In genomic region chrX:4684444-4684924, dm6 we compare ENCODE assay signal across 1 fruit fly cellular context.
TF ChIP-seq lines count a peak whose summit lies in the region.

No protein-coding gene starts in this region.

TF ChIP-seq in whole organism, embryonic, 481 proteins besides CTCF, POLR2A, EP300 and RAD21 (continued from another document and continues in another):
- peak; percentile 95 for TF ChIP-seq sens (GFP tag; lab: Kevin White, UChicago)
- TF ChIP-seq CG14667 (GFP tag; IDR thresholded peaks at IDR 0.05; lab: Robert Waterston, UW), result peak; percentile 86
- peak; percentile 58 for TF ChIP-seq peb (GFP tag; IDR thresholded peaks at IDR 0.05; lab: Robert Waterston, UW)
- TF ChIP-seq dan (GFP tag; IDR thresholded peaks at IDR 0.05; lab: Robert Waterston, UW), result peak; percentile 53; the same call in 1 of the 2 replicates
- peak; percentile 93 for TF ChIP-seq CG3847 (GFP tag; IDR thresholded peaks at IDR 0.05; lab: Robert Waterston, UW)
- peak; percentile 49 for TF ChIP-seq Atf-2 (GFP tag; optimal IDR thresholded peaks at IDR 0.05; lab: Kevin White, UChicago)
- peak; percentile 88 for TF ChIP-seq fu2 (GFP tag; optimal IDR thresholded peaks at IDR 0.05; lab: Kevin White, UChicago)
- peak; percentile 83 for TF ChIP-seq dm (GFP tag; optimal IDR thresholded peaks at IDR 0.05; lab: Kevin White, UChicago)
- TF ChIP-seq bbx (GFP tag; IDR thresholded peaks at IDR 0.05; lab: Robert Waterston, UW; ENCODE audit: partially characterized antibody), result peak; percentile 82
- peak; percentile 56; the same call in 1 of the 2 replicates for TF ChIP-seq Gsc (GFP tag; IDR thresholded peaks at IDR 0.05; lab: Robert Waterston, UW)
- TF ChIP-seq abd-A (tag; optimal IDR thresholded peaks at IDR 0.05; lab: Kevin White, UChicago), result peak; percentile 97
- no peak for TF ChIP-seq CG2202 (tag; optimal IDR thresholded peaks at IDR 0.05; lab: Kevin White, UChicago)
- TF ChIP-seq exex (tag; optimal IDR thresholded peaks at IDR 0.05; lab: Kevin White, UChicago), result peak; percentile 57
- peak; percentile 46 for TF ChIP-seq CG8388 (GFP tag; optimal IDR thresholded peaks at IDR 0.05; lab: Kevin White, UChicago)
- peak; percentile 94 for TF ChIP-seq CG2120 (GFP tag; optimal IDR thresholded peaks at IDR 0.05; lab: Kevin White, UChicago)
- no peak for TF ChIP-seq pan (optimal IDR thresholded peaks at IDR 0.05; lab: Kevin White, UChicago)
- peak in 1 of 2 experiments; percentile 93 for TF ChIP-seq pan (GFP tag; optimal IDR thresholded peaks at IDR 0.05 in 1 of 2, IDR thresholded peaks at IDR 0.05 in 1 of 2)
- peak; percentile 64 for TF ChIP-seq CG4424 (GFP tag; optimal IDR thresholded peaks at IDR 0.05; lab: Kevin White, UChicago)
- peak; percentile 77; the same call in 2 of the 3 replicates for TF ChIP-seq hb (GFP tag; IDR thresholded peaks at IDR 0.05; lab: Robert Waterston, UW; ENCODE audit: partially characterized antibody)
- TF ChIP-seq chm (GFP tag; IDR thresholded peaks at IDR 0.05; lab: Robert Waterston, UW), result peak; percentile 85
- peak; percentile 98 for TF ChIP-seq CG1832 (GFP tag; optimal IDR thresholded peaks at IDR 0.05; lab: Kevin White, UChicago)
- TF ChIP-seq CG10959 (GFP tag; IDR thresholded peaks at IDR 0.05; lab: Robert Waterston, UW), result peak; percentile 76
- TF ChIP-seq CG11093 (GFP tag; IDR thresholded peaks at IDR 0.05; lab: Robert Waterston, UW), result peak; percentile 75; the same call in 2 of the 3 replicates
- no peak for TF ChIP-seq Stat92E (GFP tag; optimal IDR thresholded peaks at IDR 0.05; lab: Kevin White, UChicago)
- peak; percentile 83 for TF ChIP-seq pros (GFP tag; optimal IDR thresholded peaks at IDR 0.05; lab: Kevin White, UChicago)
- TF ChIP-seq CG8944 (GFP tag; optimal IDR thresholded peaks at IDR 0.05; lab: Kevin White, UChicago), result peak; percentile 84
- TF ChIP-seq CG6791 (GFP tag; IDR thresholded peaks at IDR 0.05; lab: Robert Waterston, UW; ENCODE audit: partially characterized antibody), result peak; percentile 84
- TF ChIP-seq Rfx (GFP tag; IDR thresholded peaks at IDR 0.05; lab: Robert Waterston, UW), result peak; percentile 96
- peak in 1 of 2 experiments; percentile 43 for TF ChIP-seq crp (GFP tag; optimal IDR thresholded peaks at IDR 0.05; lab: Kevin White, UChicago)
- TF ChIP-seq CG18599 (GFP tag; optimal IDR thresholded peaks at IDR 0.05; lab: Kevin White, UChicago), result peak; percentile 89
- peak; percentile 82 for TF ChIP-seq wdn (GFP tag; IDR thresholded peaks at IDR 0.05; lab: Robert Waterston, UW)
- TF ChIP-seq trh (GFP tag; optimal IDR thresholded peaks at IDR 0.05; lab: Kevin White, UChicago), result peak; percentile 29
- peak; percentile 51 for TF ChIP-seq gcm (GFP tag; optimal IDR thresholded peaks at IDR 0.05; lab: Kevin White, UChicago)
- TF ChIP-seq Ets97D (GFP tag; optimal IDR thresholded peaks at IDR 0.05; lab: Kevin White, UChicago), result peak; percentile 89
- peak; percentile 92 for TF ChIP-seq lilli (GFP tag; optimal IDR thresholded peaks at IDR 0.05; lab: Kevin White, UChicago)
- peak; percentile 82 for TF ChIP-seq CG6272 (GFP tag; IDR thresholded peaks at IDR 0.05; lab: Robert Waterston, UW)
- peak; percentile 90 for TF ChIP-seq Bgb (GFP tag; IDR thresholded peaks at IDR 0.05; lab: Robert Waterston, UW; ENCODE audit: partially characterized antibody)
- TF ChIP-seq kah (GFP tag; optimal IDR thresholded peaks at IDR 0.05; lab: Kevin White, UChicago), result no peak
- peak; percentile 68 for TF ChIP-seq CG11398 (GFP tag; optimal IDR thresholded peaks at IDR 0.05; lab: Kevin White, UChicago)
- TF ChIP-seq insv (GFP tag; optimal IDR thresholded peaks at IDR 0.05; lab: Kevin White, UChicago), result peak in 1 of 2 experiments; percentile 65
- TF ChIP-seq Myb (GFP tag; optimal IDR thresholded peaks at IDR 0.05; lab: Kevin White, UChicago), result peak; percentile 90
- TF ChIP-seq slou (GFP tag; optimal IDR thresholded peaks at IDR 0.05; lab: Kevin White, UChicago), result peak; percentile 62
- TF ChIP-seq CG7928 (GFP tag; optimal IDR thresholded peaks at IDR 0.05; lab: Kevin White, UChicago), result peak; percentile 44
- TF ChIP-seq CG12942 (GFP tag; optimal IDR thresholded peaks at IDR 0.05; lab: Kevin White, UChicago), result peak; percentile 79
- TF ChIP-seq Dll (GFP tag; IDR thresholded peaks at IDR 0.05; lab: Robert Waterston, UW; ENCODE audit: partially characterized antibody), result peak; percentile 81
- peak; percentile 82 for TF ChIP-seq gem (tag; optimal IDR thresholded peaks at IDR 0.05; lab: Kevin White, UChicago)
- peak; percentile 76 for TF ChIP-seq Lhr (GFP tag; optimal IDR thresholded peaks at IDR 0.05; lab: Kevin White, UChicago)
- peak; percentile 80 for TF ChIP-seq dmrt99B (tag; optimal IDR thresholded peaks at IDR 0.05; lab: Kevin White, UChicago)
- peak; percentile 88 for TF ChIP-seq Aef1 (GFP tag; IDR thresholded peaks at IDR 0.05; lab: Robert Waterston, UW)
- TF ChIP-seq vvl (GFP tag; IDR thresholded peaks at IDR 0.05; lab: Robert Waterston, UW), result peak; percentile 94
- TF ChIP-seq pum (GFP tag; optimal IDR thresholded peaks at IDR 0.05; lab: Kevin White, UChicago), result peak; percentile 83
- peak; percentile 82 for TF ChIP-seq CG4282 (GFP tag; optimal IDR thresholded peaks at IDR 0.05; lab: Kevin White, UChicago)
- TF ChIP-seq CG2116 (GFP tag; optimal IDR thresholded peaks at IDR 0.05; lab: Kevin White, UChicago), result peak; percentile 97
- peak; percentile 84 to 100 for TF ChIP-seq Pdp1 (GFP tag; optimal IDR thresholded peaks at IDR 0.05; lab: Kevin White, UChicago)
- TF ChIP-seq ash1 (GFP tag; optimal IDR thresholded peaks at IDR 0.05; lab: Kevin White, UChicago), result peak; percentile 78
- peak; percentile 77 for TF ChIP-seq danr (GFP tag; IDR thresholded peaks at IDR 0.05; lab: Robert Waterston, UW)
- peak; percentile 91 for TF ChIP-seq mam (GFP tag; optimal IDR thresholded peaks at IDR 0.05; lab: Kevin White, UChicago)
- peak; percentile 75 for TF ChIP-seq CG12219 (GFP tag; optimal IDR thresholded peaks at IDR 0.05; lab: Kevin White, UChicago)
- no peak for TF ChIP-seq CG33557 (GFP tag; optimal IDR thresholded peaks at IDR 0.05; lab: Kevin White, UChicago)
- peak; percentile 78 for TF ChIP-seq CG11560 (tag; IDR thresholded peaks at IDR 0.05; lab: Robert Waterston, UW)
- peak; percentile 17 for TF ChIP-seq CG31388 (GFP tag; optimal IDR thresholded peaks at IDR 0.05; lab: Kevin White, UChicago)
- TF ChIP-seq Ptx1 (GFP tag; IDR thresholded peaks at IDR 0.05; lab: Robert Waterston, UW), result peak; percentile 90
- peak; percentile 46; the same call in 1 of the 2 replicates for TF ChIP-seq CG43689 (GFP tag; IDR thresholded peaks at IDR 0.05; lab: Robert Waterston, UW)
- peak; percentile 65 for TF ChIP-seq CG7556 (GFP tag; optimal IDR thresholded peaks at IDR 0.05; lab: Kevin White, UChicago)
- TF ChIP-seq fd3F (GFP tag; optimal IDR thresholded peaks at IDR 0.05; lab: Kevin White, UChicago), result peak; percentile 82
- peak; percentile 94 for TF ChIP-seq CG14014 (GFP tag; IDR thresholded peaks at IDR 0.05; lab: Robert Waterston, UW)
- peak; percentile 85 for TF ChIP-seq gsb (GFP tag; IDR thresholded peaks at IDR 0.05; lab: Robert Waterston, UW)
- no peak for TF ChIP-seq HLHmδ (GFP tag; optimal IDR thresholded peaks at IDR 0.05; lab: Kevin White, UChicago)
- peak; percentile 93 for TF ChIP-seq Gug (GFP tag; IDR thresholded peaks at IDR 0.05; lab: Robert Waterston, UW)
- no peak for TF ChIP-seq cad (GFP tag; optimal IDR thresholded peaks at IDR 0.05; lab: Kevin White, UChicago)
- TF ChIP-seq zfh1 (GFP tag; IDR thresholded peaks at IDR 0.05; lab: Robert Waterston, UW), result peak; percentile 91
- peak; percentile 87 for TF ChIP-seq Nf-YC (tag; optimal IDR thresholded peaks at IDR 0.05; lab: Kevin White, UChicago)
- no peak for TF ChIP-seq Dfd (GFP tag; optimal IDR thresholded peaks at IDR 0.05; lab: Kevin White, UChicago)
- 0 out of 3 replicates have a peak, but pooled peaks have one; percentile 56 for TF ChIP-seq CG2199 (GFP tag; IDR thresholded peaks at IDR 0.05; lab: Robert Waterston, UW)
- TF ChIP-seq CG17359 (tag; optimal IDR thresholded peaks at IDR 0.05; lab: Kevin White, UChicago), result peak; percentile 74
- TF ChIP-seq eve (GFP tag; optimal IDR thresholded peaks at IDR 0.05; lab: Kevin White, UChicago), result no peak
- TF ChIP-seq Mes4 (GFP tag; optimal IDR thresholded peaks at IDR 0.05; lab: Kevin White, UChicago), result peak; percentile 46
- peak; percentile 88 for TF ChIP-seq shn (GFP tag; optimal IDR thresholded peaks at IDR 0.05; lab: Kevin White, UChicago)
- TF ChIP-seq CG7372 (GFP tag; IDR thresholded peaks at IDR 0.05; lab: Robert Waterston, UW), result peak; percentile 90
- peak; percentile 73 for TF ChIP-seq E2f2 (GFP tag; IDR thresholded peaks at IDR 0.05; lab: Robert Waterston, UW)
- peak; percentile 86 for TF ChIP-seq CG11504 (tag; optimal IDR thresholded peaks at IDR 0.05; lab: Kevin White, UChicago)
- peak; percentile 71 for TF ChIP-seq ato (GFP tag; IDR thresholded peaks at IDR 0.05; lab: Robert Waterston, UW; ENCODE audit: partially characterized antibody)
- peak; percentile 81 for TF ChIP-seq CG15479 (GFP tag; optimal IDR thresholded peaks at IDR 0.05; lab: Kevin White, UChicago)
- TF ChIP-seq sens-2 (GFP tag; IDR thresholded peaks at IDR 0.05; lab: Robert Waterston, UW), result peak; percentile 88
- peak; percentile 76 for TF ChIP-seq CG5953 (GFP tag; IDR thresholded peaks at IDR 0.05; lab: Robert Waterston, UW)
- TF ChIP-seq ems (GFP tag; optimal IDR thresholded peaks at IDR 0.05; lab: Kevin White, UChicago), result peak; percentile 73
- TF ChIP-seq esg (GFP tag; conservative IDR thresholded peaks at IDR 0.05; lab: Robert Waterston, UW), result peak; percentile 86
- peak; percentile 79 for TF ChIP-seq Nf-YB (GFP tag; optimal IDR thresholded peaks at IDR 0.05; lab: Kevin White, UChicago)
- TF ChIP-seq CG10321 (GFP tag; IDR thresholded peaks at IDR 0.05; lab: Robert Waterston, UW), result peak; percentile 98
- peak; percentile 69 for TF ChIP-seq CG1792 (GFP tag; optimal IDR thresholded peaks at IDR 0.05; lab: Kevin White, UChicago)
- peak; percentile 64 for TF ChIP-seq nerfin-2 (GFP tag; IDR thresholded peaks at IDR 0.05; lab: Robert Waterston, UW; ENCODE audit: partially characterized antibody)
- peak; percentile 65 for TF ChIP-seq Adf1 (GFP tag; IDR thresholded peaks at IDR 0.05; lab: Robert Waterston, UW)
- peak; percentile 79 for TF ChIP-seq CrebB (tag; optimal IDR thresholded peaks at IDR 0.05; lab: Kevin White, UChicago)
- TF ChIP-seq maf-S (GFP tag; optimal IDR thresholded peaks at IDR 0.05; lab: Kevin White, UChicago), result peak; percentile 76
- peak; percentile 56; the same call in 1 of the 2 replicates for TF ChIP-seq dati (GFP tag; IDR thresholded peaks at IDR 0.05; lab: Robert Waterston, UW)
- TF ChIP-seq CG17328 (GFP tag; IDR thresholded peaks at IDR 0.05; lab: Robert Waterston, UW), result peak; percentile 83
- peak; percentile 74; the same call in 2 of the 3 replicates for TF ChIP-seq CG7963 (GFP tag; IDR thresholded peaks at IDR 0.05; lab: Robert Waterston, UW; ENCODE audit: partially characterized antibody)
- peak; percentile 86 for TF ChIP-seq CG4404 (GFP tag; IDR thresholded peaks at IDR 0.05; lab: Robert Waterston, UW)
- peak; percentile 88 for TF ChIP-seq HLH3B (GFP tag; IDR thresholded peaks at IDR 0.05; lab: Robert Waterston, UW)
- peak; percentile 65 for TF ChIP-seq CG17912 (GFP tag; optimal IDR thresholded peaks at IDR 0.05; lab: Kevin White, UChicago)
- no peak for TF ChIP-seq tio (GFP tag; optimal IDR thresholded peaks at IDR 0.05; lab: Kevin White, UChicago)
- TF ChIP-seq Abd-B (GFP tag; optimal IDR thresholded peaks at IDR 0.05; lab: Kevin White, UChicago), result peak; percentile 74
- peak; percentile 32 for TF ChIP-seq cato (GFP tag; optimal IDR thresholded peaks at IDR 0.05; lab: Kevin White, UChicago; ENCODE audit: borderline replicate concordance)
- TF ChIP-seq caup (GFP tag; optimal IDR thresholded peaks at IDR 0.05; lab: Kevin White, UChicago; ENCODE audit: severe bottlenecking), result peak; percentile 85
- peak; percentile 65 for TF ChIP-seq CG10147 (GFP tag; optimal IDR thresholded peaks at IDR 0.05; lab: Kevin White, UChicago)
- TF ChIP-seq az2 (GFP tag; optimal IDR thresholded peaks at IDR 0.05; lab: Kevin White, UChicago), result peak; percentile 55
- TF ChIP-seq CG17612 (GFP tag; IDR thresholded peaks at IDR 0.05; lab: Robert Waterston, UW), result peak; percentile 14; the same call in 1 of the 2 replicates
- peak; percentile 57 for TF ChIP-seq nom (GFP tag; optimal IDR thresholded peaks at IDR 0.05; lab: Kevin White, UChicago)
- peak; percentile 76 for TF ChIP-seq CG12744 (GFP tag; optimal IDR thresholded peaks at IDR 0.05; lab: Kevin White, UChicago)
- TF ChIP-seq Blimp-1 (GFP tag; optimal IDR thresholded peaks at IDR 0.05; lab: Kevin White, UChicago), result peak; percentile 50
- no peak for TF ChIP-seq CG3407 (GFP tag; optimal IDR thresholded peaks at IDR 0.05; lab: Kevin White, UChicago)
- TF ChIP-seq salm (tag; optimal IDR thresholded peaks at IDR 0.05; lab: Kevin White, UChicago), result peak; percentile 31
- peak; percentile 50 for TF ChIP-seq CG6765 (GFP tag; optimal IDR thresholded peaks at IDR 0.05; lab: Kevin White, UChicago)
- TF ChIP-seq ro (GFP tag; IDR thresholded peaks at IDR 0.05; lab: Robert Waterston, UW), result peak; percentile 37; the same call in 1 of the 2 replicates
- TF ChIP-seq ind (GFP tag; optimal IDR thresholded peaks at IDR 0.05; lab: Kevin White, UChicago), result peak; percentile 86
- TF ChIP-seq Awh (GFP tag; IDR thresholded peaks at IDR 0.05; lab: Robert Waterston, UW), result peak; percentile 87
- no peak for TF ChIP-seq pita (GFP tag; optimal IDR thresholded peaks at IDR 0.05; lab: Kevin White, UChicago)
- TF ChIP-seq Max (GFP tag; optimal IDR thresholded peaks at IDR 0.05; lab: Kevin White, UChicago), result peak; percentile 39
- TF ChIP-seq CG10543 (GFP tag; optimal IDR thresholded peaks at IDR 0.05; lab: Kevin White, UChicago), result peak; percentile 91
- peak; percentile 85 for TF ChIP-seq NfI (GFP tag; optimal IDR thresholded peaks at IDR 0.05; lab: Kevin White, UChicago)
- TF ChIP-seq hbn (GFP tag; IDR thresholded peaks at IDR 0.05; lab: Robert Waterston, UW; ENCODE audit: partially characterized antibody), result peak; percentile 68
- peak; percentile 89 for TF ChIP-seq CG11085 (GFP tag; IDR thresholded peaks at IDR 0.05; lab: Robert Waterston, UW)
- TF ChIP-seq tup (GFP tag; optimal IDR thresholded peaks at IDR 0.05; lab: Kevin White, UChicago), result peak; percentile 66
- peak; percentile 88 for TF ChIP-seq ranshi (GFP tag; IDR thresholded peaks at IDR 0.05; lab: Robert Waterston, UW)
- peak; percentile 76 for TF ChIP-seq CG3281 (GFP tag; optimal IDR thresholded peaks at IDR 0.05; lab: Kevin White, UChicago)
- peak; percentile 87 for TF ChIP-seq CG6175 (GFP tag; IDR thresholded peaks at IDR 0.05; lab: Robert Waterston, UW)
- TF ChIP-seq Ada2b (GFP tag; IDR thresholded peaks at IDR 0.05; lab: Robert Waterston, UW), result peak; percentile 91
- TF ChIP-seq CG4707 (GFP tag; optimal IDR thresholded peaks at IDR 0.05; lab: Kevin White, UChicago), result no peak
